Worm (Caenorhabditis elegans): Measurements from ENCODE around the gene bub-3.

The bub-3 gene

DNA sequence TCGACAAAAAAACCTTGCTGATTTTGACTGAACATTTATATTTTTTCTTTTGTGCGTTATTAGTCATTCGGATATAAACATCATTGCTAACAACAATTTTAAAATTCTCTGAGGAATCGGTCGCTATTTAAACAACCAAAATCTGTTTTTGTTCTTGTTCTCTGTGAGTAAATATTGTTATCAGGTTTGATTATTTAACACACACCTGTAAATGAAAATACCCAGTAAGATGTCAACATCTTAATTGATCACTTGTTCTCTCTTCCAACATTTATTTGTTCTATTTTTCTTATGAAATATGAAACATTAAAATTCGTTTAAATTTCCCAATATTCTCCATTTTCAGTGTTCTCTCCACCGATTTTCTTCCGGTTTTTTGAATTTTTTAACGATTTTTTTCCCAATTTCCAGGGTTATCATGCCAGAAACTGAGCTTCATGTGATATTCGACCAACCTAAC, 37.2 kb downstream of the bub-3 start, which contains the start of gene arrd-11:
Gene arrd-11, plus strand, starts transcription at position 410 of the 460 bp plus-strand sequence.
- TF ChIP-seq unc-55 (GFP tag; optimal IDR thresholded peaks at IDR 0.05) (no peak), nhr-25 (tag; optimal IDR thresholded peaks at IDR 0.05) (no peak), lsy-2 (tag; optimal IDR thresholded peaks at IDR 0.05) (no peak), elt-3 (tag; optimal IDR thresholded peaks at IDR 0.05) (no peak), dmd-4 (tag; optimal IDR thresholded peaks at IDR 0.05) (no peak), lin-39 (tag; optimal IDR thresholded peaks at IDR 0.05) (no peak), ztf-11 (tag; optimal IDR thresholded peaks at IDR 0.05) (no peak), Y55F3AM.14 (GFP tag; optimal IDR thresholded peaks at IDR 0.05) (no peak), F13H6.1 (tag; optimal IDR thresholded peaks at IDR 0.05) (no peak), nhr-11 (tag; optimal IDR thresholded peaks at IDR 0.05) (no peak)

DNA sequence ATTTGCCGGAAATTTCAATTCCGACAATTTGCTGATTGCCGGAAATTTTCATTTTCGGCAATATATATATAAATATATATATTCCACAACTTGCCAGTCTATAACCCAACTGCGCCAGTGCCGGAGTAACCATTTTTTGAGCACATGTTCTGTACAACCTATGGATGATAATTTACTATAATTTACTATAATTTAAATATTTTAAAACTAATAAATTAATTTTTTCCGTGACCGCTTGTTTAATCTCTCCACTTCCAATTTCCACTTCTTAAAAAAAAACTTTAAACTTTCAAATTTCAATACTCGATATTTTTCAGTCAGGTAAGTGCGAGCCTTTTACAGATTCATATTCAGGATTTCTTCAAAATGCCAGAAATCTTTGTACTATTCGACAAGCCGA, 40.1 kb downstream of the bub-3 start, which contains the start of gene arrd-12:
Gene arrd-12, plus strand, starts transcription at position 301 of the 400 bp plus-strand sequence.
- TF ChIP-seq nhr-25 (tag; optimal IDR thresholded peaks at IDR 0.05): no peak
- no peak for TF ChIP-seq ceh-82 (tag; optimal IDR thresholded peaks at IDR 0.05)
- no peak for TF ChIP-seq nhr-6 (tag; optimal IDR thresholded peaks at IDR 0.05)
- no peak for TF ChIP-seq nhr-12 (tag; optimal IDR thresholded peaks at IDR 0.05)
- TF ChIP-seq Y55F3AM.14 (GFP tag; optimal IDR thresholded peaks at IDR 0.05): no peak

DNA sequence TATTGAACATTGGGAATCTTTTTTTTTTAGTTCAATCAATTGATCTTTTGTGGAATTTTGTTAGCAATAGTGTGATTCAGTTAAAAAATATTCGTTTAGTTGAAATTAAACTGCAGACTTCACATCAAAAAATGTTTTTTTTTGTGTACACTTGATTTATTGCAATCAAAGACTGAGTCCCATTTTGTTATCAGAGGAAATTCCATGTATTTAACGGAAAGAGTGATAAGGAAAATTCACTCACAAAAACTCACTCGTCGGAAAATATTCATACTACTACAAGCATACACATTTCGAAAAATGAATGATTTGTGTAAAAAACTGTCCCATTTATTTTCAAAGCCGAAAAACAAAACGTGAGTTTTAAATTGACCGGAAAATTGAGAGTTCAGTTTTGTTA, 45.5 kb downstream of the bub-3 start, which contains the start of gene C01B9.1:
Gene C01B9.1, plus strand, starts transcription at position 241 of the 400 bp plus-strand sequence.
- TF ChIP-seq fos-1 (tag; optimal IDR thresholded peaks at IDR 0.05): peak; percentile 57
- TF ChIP-seq F13H6.1 (tag; optimal IDR thresholded peaks at IDR 0.05): no peak

Data from whole organism, L2 larva.